Worm (Caenorhabditis elegans): ENCODE data around the gene H02F09.2.

Gene H02F09.2

DNA sequence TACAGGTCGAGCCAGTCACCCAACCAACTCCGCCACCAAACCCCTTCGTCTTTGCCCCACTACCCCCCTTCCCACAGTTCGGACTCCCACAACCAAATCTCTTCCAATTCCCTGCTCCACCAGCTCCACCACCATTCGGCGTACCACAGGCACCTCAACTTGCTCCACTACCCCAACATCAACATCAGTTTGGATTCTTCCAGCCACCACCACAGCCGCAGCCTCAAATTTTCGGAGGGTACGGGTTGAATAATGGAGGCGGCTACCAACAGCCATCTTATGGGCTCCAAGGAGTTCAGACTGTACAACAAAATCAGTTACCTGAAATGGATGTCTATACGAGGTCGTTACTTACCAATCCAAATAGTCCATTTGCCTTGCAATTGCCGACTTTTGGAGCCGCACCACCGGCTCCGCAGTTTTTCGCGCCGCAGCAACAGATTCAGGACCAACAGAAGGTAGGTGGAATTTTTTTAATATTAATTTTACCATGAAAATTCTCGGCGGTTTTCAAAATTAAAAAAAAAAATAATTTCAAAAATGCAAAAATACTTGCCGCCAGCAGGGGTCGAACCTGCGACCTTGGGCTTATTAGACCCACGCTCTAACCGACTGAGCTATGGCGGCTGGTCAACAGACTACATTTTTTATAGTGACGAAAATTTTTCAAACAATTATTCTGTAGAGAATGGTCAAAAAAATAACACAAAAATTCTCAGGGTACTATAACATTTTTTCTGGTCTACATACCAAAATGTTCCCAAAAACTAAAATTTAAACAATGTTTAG is 17.3 kb downstream of the H02F09.2 start:
- no peak for TF ChIP-seq flt-1 (GFP tag; IDR thresholded peaks at IDR 0.05)
- TF ChIP-seq cog-1 (tag; optimal IDR thresholded peaks at IDR 0.05): no peak
- TF ChIP-seq tab-1 (GFP tag; IDR thresholded peaks at IDR 0.05): no peak
- TF ChIP-seq ref-1 (GFP tag; conservative IDR thresholded peaks at IDR 0.05): no peak
- no peak for TF ChIP-seq klf-2 (GFP tag; conservative IDR thresholded peaks at IDR 0.05)
- TF ChIP-seq ztf-23 (GFP tag; IDR thresholded peaks at IDR 0.05): no peak
- no peak for TF ChIP-seq ztf-29 (GFP tag; IDR thresholded peaks at IDR 0.05)

DNA sequence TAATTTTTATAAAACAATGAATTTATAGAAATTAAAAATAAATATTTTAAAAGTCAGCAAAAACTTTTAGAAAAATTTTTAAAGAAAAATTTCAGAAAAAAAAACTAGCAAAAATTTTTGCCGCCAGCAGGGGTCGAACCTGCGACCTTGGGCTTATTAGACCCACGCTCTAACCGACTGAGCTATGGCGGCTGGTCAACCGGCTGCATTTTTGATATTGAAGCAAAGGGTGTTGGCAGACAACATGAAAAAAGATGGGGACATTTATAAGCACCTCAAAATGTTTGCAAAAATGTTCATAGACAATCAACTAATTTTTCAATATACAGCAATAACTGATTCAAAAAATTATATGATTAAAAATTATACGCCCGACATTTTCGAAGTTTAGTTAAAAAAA is 17.9 kb downstream of the H02F09.2 start:
- no peak for TF ChIP-seq cog-1 (tag; optimal IDR thresholded peaks at IDR 0.05)
- no peak for TF ChIP-seq med-1 (GFP tag; optimal IDR thresholded peaks at IDR 0.05; ENCODE audit: insufficient read depth)
- no peak for TF ChIP-seq klf-2 (GFP tag; conservative IDR thresholded peaks at IDR 0.05)
- TF ChIP-seq ztf-29 (GFP tag; IDR thresholded peaks at IDR 0.05): no peak
- TF ChIP-seq tab-1 (GFP tag; IDR thresholded peaks at IDR 0.05): no peak
- no peak for TF ChIP-seq T22C8.4 (GFP tag; IDR thresholded peaks at IDR 0.05)
- no peak for TF ChIP-seq ref-1 (GFP tag; conservative IDR thresholded peaks at IDR 0.05)
- TF ChIP-seq ztf-23 (GFP tag; IDR thresholded peaks at IDR 0.05): no peak
- no peak for TF ChIP-seq flt-1 (GFP tag; IDR thresholded peaks at IDR 0.05)

DNA sequence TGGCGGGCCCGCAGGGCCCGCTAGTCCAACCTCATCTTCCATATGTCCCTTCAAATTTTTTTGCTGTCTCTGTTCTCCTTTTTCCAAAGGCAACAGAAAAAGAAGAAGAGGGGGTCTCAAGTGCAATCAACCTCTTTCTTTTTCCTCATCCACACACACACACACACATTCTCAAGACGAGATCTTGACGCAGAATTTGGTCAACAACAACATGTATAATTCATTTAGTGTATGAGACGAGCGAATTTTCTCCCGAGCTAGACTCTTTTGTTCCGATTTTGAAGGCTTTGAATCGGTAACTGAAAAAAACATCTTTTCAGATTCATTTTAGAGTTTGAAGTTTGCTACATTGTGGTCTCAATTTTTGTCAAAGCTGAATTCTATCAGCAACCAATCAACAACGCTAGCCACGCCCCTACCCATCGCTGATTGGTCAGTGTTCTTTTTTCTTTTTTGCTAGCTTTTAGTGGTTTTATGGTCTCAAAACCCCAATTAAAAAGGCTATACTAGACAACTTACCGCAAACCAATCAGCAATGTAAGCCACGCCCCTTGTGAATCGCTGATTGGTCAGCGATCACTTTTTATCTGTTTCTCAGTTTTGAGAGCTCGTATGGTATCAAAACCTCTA is 26.1 kb downstream of the H02F09.2 start:
- no peak for TF ChIP-seq cog-1 (tag; optimal IDR thresholded peaks at IDR 0.05)
- no peak for TF ChIP-seq ztf-29 (GFP tag; IDR thresholded peaks at IDR 0.05)
- TF ChIP-seq med-1 (GFP tag; optimal IDR thresholded peaks at IDR 0.05; ENCODE audit: insufficient read depth): no peak
- no peak for TF ChIP-seq ref-1 (GFP tag; conservative IDR thresholded peaks at IDR 0.05)
- TF ChIP-seq tab-1 (GFP tag; IDR thresholded peaks at IDR 0.05): no peak
- TF ChIP-seq klf-2 (GFP tag; conservative IDR thresholded peaks at IDR 0.05): no peak
- TF ChIP-seq flt-1 (GFP tag; IDR thresholded peaks at IDR 0.05): no peak
- no peak for TF ChIP-seq T22C8.4 (GFP tag; IDR thresholded peaks at IDR 0.05)
- no peak for TF ChIP-seq ztf-23 (GFP tag; IDR thresholded peaks at IDR 0.05)

DNA sequence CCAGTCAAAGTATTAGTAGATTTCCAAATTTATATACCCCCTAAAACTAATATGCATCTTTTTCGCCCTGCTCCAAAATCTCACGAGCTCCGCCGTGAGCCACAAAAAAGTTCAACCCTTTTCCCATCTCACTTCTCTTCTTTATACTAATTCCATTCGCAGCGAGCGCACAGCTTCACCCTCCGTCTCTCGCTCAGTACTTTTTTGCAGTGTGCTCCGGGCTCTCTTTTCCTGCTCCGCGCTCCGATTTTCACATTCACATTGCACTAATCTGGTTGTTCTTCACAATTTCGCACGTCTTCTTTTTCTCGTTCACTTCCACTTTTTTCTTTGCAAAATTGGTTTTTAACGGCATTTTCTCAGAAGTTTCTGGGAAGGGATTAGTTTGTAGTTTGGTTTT is 27.2 kb downstream of the H02F09.2 start:
- TF ChIP-seq med-1 (GFP tag; optimal IDR thresholded peaks at IDR 0.05; ENCODE audit: insufficient read depth) (no peak), flt-1 (GFP tag; IDR thresholded peaks at IDR 0.05) (no peak), ztf-29 (GFP tag; IDR thresholded peaks at IDR 0.05) (no peak), ref-1 (GFP tag; conservative IDR thresholded peaks at IDR 0.05) (no peak), cog-1 (tag; optimal IDR thresholded peaks at IDR 0.05) (no peak), tab-1 (GFP tag; IDR thresholded peaks at IDR 0.05) (no peak), klf-2 (GFP tag; conservative IDR thresholded peaks at IDR 0.05) (no peak), ztf-23 (GFP tag; IDR thresholded peaks at IDR 0.05) (no peak), T22C8.4 (GFP tag; IDR thresholded peaks at IDR 0.05) (no peak)

DNA sequence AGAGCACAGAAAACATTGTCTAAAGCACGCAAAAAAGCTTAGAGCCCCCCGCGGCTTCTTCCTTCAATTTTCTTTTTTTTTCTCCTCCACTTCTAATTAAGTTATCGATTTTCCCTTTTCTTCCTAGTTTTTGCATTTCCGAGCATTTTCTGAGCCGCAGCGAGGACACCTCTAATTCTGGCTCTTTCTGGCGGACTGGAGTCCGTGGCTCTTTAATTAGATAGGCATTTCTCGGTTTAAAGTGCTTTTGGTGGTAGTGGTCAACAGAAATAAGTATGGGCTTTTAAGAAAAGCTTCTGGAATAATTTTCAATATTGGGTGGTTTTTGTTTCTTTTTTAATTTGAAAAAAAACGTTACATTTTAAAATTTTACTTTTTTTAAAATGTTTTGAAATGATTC is 29.5 kb downstream of the H02F09.2 start:
- TF ChIP-seq ref-1 (GFP tag; conservative IDR thresholded peaks at IDR 0.05) (no peak), flt-1 (GFP tag; IDR thresholded peaks at IDR 0.05) (no peak), tab-1 (GFP tag; IDR thresholded peaks at IDR 0.05) (no peak), ztf-23 (GFP tag; IDR thresholded peaks at IDR 0.05) (no peak)

DNA sequence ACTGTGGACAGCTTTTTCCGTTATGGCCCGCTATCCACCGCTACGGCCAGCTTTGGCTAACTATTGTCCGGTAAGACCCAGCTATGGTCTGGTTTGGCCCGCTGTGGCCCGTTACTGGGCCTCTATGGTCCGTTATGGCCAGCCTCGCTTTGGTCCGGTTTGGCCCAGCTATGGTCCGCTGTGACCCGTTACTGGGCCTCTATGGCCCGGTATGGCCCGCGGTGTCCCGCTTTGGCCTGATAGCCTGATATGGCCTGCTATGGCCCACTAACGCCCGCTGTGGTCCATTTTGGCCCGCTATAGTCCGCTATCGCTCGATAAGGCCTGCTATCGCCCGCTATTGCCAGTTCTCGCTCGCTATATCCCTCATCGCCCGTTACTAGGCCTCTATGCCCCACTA is 30.5 kb downstream of the H02F09.2 start:
- no peak for TF ChIP-seq T22C8.4 (GFP tag; IDR thresholded peaks at IDR 0.05)
- TF ChIP-seq klf-2 (GFP tag; conservative IDR thresholded peaks at IDR 0.05): no peak

DNA sequence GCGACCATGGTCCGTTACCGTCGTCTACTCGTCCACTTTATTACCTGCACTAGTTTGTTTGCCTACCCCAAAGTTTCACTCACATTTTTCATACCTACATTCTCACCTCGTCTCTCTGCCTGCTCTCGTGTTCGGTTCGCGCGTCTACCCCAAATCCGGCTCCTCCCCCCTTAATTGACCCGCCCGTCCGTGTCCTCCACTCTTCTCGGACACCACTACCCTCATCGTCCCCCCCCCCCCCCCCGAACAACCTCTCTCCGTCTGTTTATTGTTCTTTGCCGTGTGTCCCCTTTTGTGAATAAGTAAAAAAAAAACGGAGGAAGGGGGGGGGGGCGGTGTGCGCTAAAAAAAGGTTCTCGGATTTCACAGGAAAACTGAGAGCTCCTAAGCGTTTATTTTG is 31.0 kb downstream of the H02F09.2 start:
- TF ChIP-seq med-1 (GFP tag; optimal IDR thresholded peaks at IDR 0.05; ENCODE audit: insufficient read depth): no peak
- no peak for TF ChIP-seq ztf-23 (GFP tag; IDR thresholded peaks at IDR 0.05)
- TF ChIP-seq cog-1 (tag; optimal IDR thresholded peaks at IDR 0.05): no peak
- no peak for TF ChIP-seq T22C8.4 (GFP tag; IDR thresholded peaks at IDR 0.05)
- TF ChIP-seq flt-1 (GFP tag; IDR thresholded peaks at IDR 0.05): no peak
- TF ChIP-seq ztf-29 (GFP tag; IDR thresholded peaks at IDR 0.05): no peak
- TF ChIP-seq klf-2 (GFP tag; conservative IDR thresholded peaks at IDR 0.05): no peak
- no peak for TF ChIP-seq tab-1 (GFP tag; IDR thresholded peaks at IDR 0.05)
- no peak for TF ChIP-seq ref-1 (GFP tag; conservative IDR thresholded peaks at IDR 0.05)

DNA sequence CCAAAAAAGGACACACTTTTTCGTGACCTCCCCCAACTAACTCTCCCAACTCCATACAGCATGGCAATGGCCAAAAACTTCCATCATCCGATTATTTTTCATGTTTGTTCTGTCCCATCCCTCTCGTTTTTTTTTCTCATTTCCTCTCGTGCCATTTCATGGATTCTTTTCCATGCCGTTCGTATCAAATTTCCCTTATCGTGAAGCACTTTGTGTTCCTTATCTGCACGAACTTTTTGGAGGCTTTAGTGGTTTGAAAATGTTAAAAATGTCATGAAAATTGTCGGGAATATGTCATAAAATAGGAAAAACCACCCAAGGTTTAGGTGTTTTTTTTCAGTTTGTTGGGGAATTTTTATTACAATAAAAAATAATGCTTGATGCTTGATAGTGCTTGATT is 31.7 kb downstream of the H02F09.2 start:
- TF ChIP-seq T22C8.4 (GFP tag; IDR thresholded peaks at IDR 0.05) (no peak), ref-1 (GFP tag; conservative IDR thresholded peaks at IDR 0.05) (no peak), cog-1 (tag; optimal IDR thresholded peaks at IDR 0.05) (no peak), klf-2 (GFP tag; conservative IDR thresholded peaks at IDR 0.05) (no peak), med-1 (GFP tag; optimal IDR thresholded peaks at IDR 0.05; ENCODE audit: insufficient read depth) (no peak)

DNA sequence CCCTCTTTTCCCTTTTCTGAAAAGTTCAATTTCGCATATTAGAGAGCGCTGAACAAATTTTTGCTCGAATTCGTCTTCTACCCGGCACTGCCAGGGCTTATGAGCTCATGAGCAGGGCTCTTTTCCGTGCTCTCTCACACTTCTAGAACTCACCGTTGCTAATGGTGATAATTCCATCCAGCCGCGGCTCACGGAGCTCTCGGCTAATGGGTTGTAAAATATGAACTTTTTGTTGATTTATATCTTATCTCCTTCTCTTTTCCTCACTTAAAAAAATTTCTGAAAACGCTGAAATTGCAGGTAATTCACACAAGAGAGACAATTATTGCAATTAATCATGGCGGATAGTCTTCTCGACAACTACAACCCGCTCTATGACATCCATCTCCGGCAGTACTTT is 32.6 kb downstream of the H02F09.2 start, which contains the start of gene H11E01.3:
H11E01.3 (plus strand) TSS at position 301 of the 400 bp plus-strand sequence.
- TF ChIP-seq tab-1 (GFP tag; IDR thresholded peaks at IDR 0.05) (no peak), ztf-23 (GFP tag; IDR thresholded peaks at IDR 0.05) (no peak), flt-1 (GFP tag; IDR thresholded peaks at IDR 0.05) (no peak), med-1 (GFP tag; optimal IDR thresholded peaks at IDR 0.05; ENCODE audit: insufficient read depth) (no peak), T22C8.4 (GFP tag; IDR thresholded peaks at IDR 0.05) (no peak), klf-2 (GFP tag; conservative IDR thresholded peaks at IDR 0.05) (no peak), cog-1 (tag; optimal IDR thresholded peaks at IDR 0.05) (no peak)

DNA sequence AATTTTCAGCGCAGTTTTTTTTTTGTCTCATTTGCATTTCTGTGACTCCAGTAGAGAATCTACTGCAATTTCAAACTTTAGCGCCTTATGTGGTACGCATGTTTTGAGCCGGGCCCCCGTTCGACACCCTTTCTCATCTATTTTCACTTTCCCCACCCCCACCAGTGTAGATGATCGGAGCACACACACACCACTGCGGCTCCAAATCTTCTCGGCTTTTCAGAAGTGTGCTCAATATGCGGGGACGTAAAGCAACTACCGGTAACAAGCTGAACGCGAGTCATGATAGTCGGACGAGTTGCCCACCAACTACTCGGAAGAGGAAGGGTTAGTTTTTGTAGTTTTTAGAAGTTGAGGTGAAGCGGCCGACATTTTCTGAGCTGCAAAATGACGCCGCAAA is 40.9 kb downstream of the H02F09.2 start:
- TF ChIP-seq cog-1 (tag; optimal IDR thresholded peaks at IDR 0.05) (no peak), T22C8.4 (GFP tag; IDR thresholded peaks at IDR 0.05) (no peak), ref-1 (GFP tag; conservative IDR thresholded peaks at IDR 0.05) (no peak), ztf-23 (GFP tag; IDR thresholded peaks at IDR 0.05) (no peak), ztf-29 (GFP tag; IDR thresholded peaks at IDR 0.05) (no peak), klf-2 (GFP tag; conservative IDR thresholded peaks at IDR 0.05) (no peak), tab-1 (GFP tag; IDR thresholded peaks at IDR 0.05) (no peak), flt-1 (GFP tag; IDR thresholded peaks at IDR 0.05) (no peak), med-1 (GFP tag; optimal IDR thresholded peaks at IDR 0.05; ENCODE audit: insufficient read depth) (no peak)
